Worm (Caenorhabditis elegans): Measurements from ENCODE around the gene srd-26.

DNA sequence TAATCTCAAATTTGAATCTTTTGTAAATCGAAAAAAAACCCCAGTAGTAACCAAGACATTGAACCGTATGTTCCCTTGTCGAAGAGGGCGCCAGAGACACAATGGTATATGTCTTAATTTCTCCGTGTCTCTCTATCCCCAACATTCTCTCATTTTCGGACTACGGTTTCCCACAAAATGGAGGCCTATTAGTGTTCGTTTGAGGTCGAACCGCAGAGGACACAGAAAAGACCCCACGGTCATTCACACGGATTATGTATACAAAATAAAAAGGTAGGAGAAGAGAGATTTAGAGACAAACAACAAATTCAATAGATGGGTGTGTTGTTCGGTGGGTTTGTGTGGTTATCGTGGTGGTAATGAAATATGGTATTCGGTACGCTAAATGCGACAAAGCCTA, 11.8 kb downstream of the srd-26 start:
- TF ChIP-seq ama-1 (optimal IDR thresholded peaks at IDR 0.05) (no peak), ama-1 (GFP tag; optimal IDR thresholded peaks at IDR 0.05) (no peak), lin-40 (tag; optimal IDR thresholded peaks at IDR 0.05) (no peak), F23B12.7 (tag; optimal IDR thresholded peaks at IDR 0.05; ENCODE audit: insufficient read depth) (no peak), attf-3 (GFP tag; conservative IDR thresholded peaks at IDR 0.05) (no peak), B0035.1 (tag; optimal IDR thresholded peaks at IDR 0.05) (no peak), die-1 (tag; optimal IDR thresholded peaks at IDR 0.05) (no peak), F37B4.10 (GFP tag; IDR thresholded peaks at IDR 0.05) (no peak), snpc-1.3 (tag; optimal IDR thresholded peaks at IDR 0.05; ENCODE audit: insufficient read depth) (no peak), egl-44 (GFP tag; IDR thresholded peaks at IDR 0.05) (no peak), ceh-27 (GFP tag; optimal IDR thresholded peaks at IDR 0.05) (no peak), nhr-27 (tag; optimal IDR thresholded peaks at IDR 0.05) (no peak)

Data from whole organism, young adult.